Fruit fly (Drosophila melanogaster) whole organism, prepupa: ENCODE results near the gene firl.

Experiments
- CG10631 ChIP-seq: fragments of 200-800 bp; sonication (Bioruptor generic); optimal IDR thresholded peaks from 2 replicates; lab custom pipeline; 2016; ENCODE audit warnings: missing biosample characterization, missing genetic modification characterization
- CG10669 ChIP-seq: fragments of 200-800 bp; sonication (Bioruptor generic); optimal IDR thresholded peaks from 3 replicates; lab custom pipeline; 2018; ENCODE audit warnings: missing biosample characterization, mild to moderate bottlenecking, missing genetic modification characterization, moderate library complexity
- CG11294 ChIP-seq: fragments of 200-800 bp; sonication (Bioruptor generic); IDR thresholded peaks from 2 replicates; pipeline ENCODE4 v1.3.6; 2022; ENCODE audit warnings: missing biosample characterization, missing genetic modification characterization
- CG11762 ChIP-seq: fragments of 200-800 bp; sonication (Bioruptor generic); optimal IDR thresholded peaks from 3 replicates; lab custom pipeline; 2016; ENCODE audit warnings: missing biosample characterization, missing genetic modification characterization; ENCODE audit not compliant: insufficient read depth
- CG1621 ChIP-seq: fragments of 200-800 bp; sonication (Bioruptor generic); optimal IDR thresholded peaks from 3 replicates; lab custom pipeline; 2018; ENCODE audit warnings: missing biosample characterization, mild to moderate bottlenecking, missing genetic modification characterization
- CG16779 ChIP-seq: fragments of 200-800 bp; sonication (Bioruptor generic); optimal IDR thresholded peaks from 3 replicates; lab custom pipeline; 2017; ENCODE audit warnings: missing biosample characterization, mild to moderate bottlenecking, missing genetic modification characterization
- CG3032 ChIP-seq: fragments of 200-800 bp; optimal IDR thresholded peaks from 2 replicates; lab custom pipeline; 2019; ENCODE audit warnings: missing biosample characterization, mild to moderate bottlenecking, missing genetic modification characterization, moderate library complexity
- CG31627 ChIP-seq: fragments of 200-800 bp; sonication (Bioruptor generic); optimal IDR thresholded peaks from 3 replicates; lab custom pipeline; 2016; ENCODE audit warnings: missing biosample characterization, missing genetic modification characterization
- CG34406 ChIP-seq: fragments of 200-800 bp; sonication (Bioruptor generic); optimal IDR thresholded peaks from 3 replicates; lab custom pipeline; 2016; ENCODE audit warnings: missing biosample characterization, missing genetic modification characterization
- CG3919 ChIP-seq: fragments of 200-800 bp; sonication (Bioruptor generic); optimal IDR thresholded peaks from 3 replicates; lab custom pipeline; 2016; ENCODE audit warnings: missing biosample characterization, missing genetic modification characterization
- CG4318 ChIP-seq: fragments of 200-800 bp; sonication (Bioruptor generic); optimal IDR thresholded peaks from 3 replicates; lab custom pipeline; 2017; ENCODE audit warnings: missing biosample characterization, mild to moderate bottlenecking, missing genetic modification characterization
- CG6163 ChIP-seq: fragments of 200-800 bp; sonication (Bioruptor generic); IDR thresholded peaks from 3 replicates; pipeline ENCODE4 v1.3.6; 2022; ENCODE audit warnings: missing biosample characterization, missing genetic modification characterization
- CG6276 ChIP-seq: fragments of 200-800 bp; sonication (Bioruptor generic); optimal IDR thresholded peaks from 2 replicates; lab custom pipeline; 2017; ENCODE audit warnings: missing biosample characterization, mild to moderate bottlenecking, missing genetic modification characterization
- CG6792 ChIP-seq: fragments of 200-800 bp; sonication (Bioruptor generic); optimal IDR thresholded peaks from 3 replicates; lab custom pipeline; 2016; ENCODE audit warnings: missing biosample characterization, missing genetic modification characterization
- CG6808 ChIP-seq: fragments of 200-800 bp; sonication (Bioruptor generic); optimal IDR thresholded peaks from 3 replicates; lab custom pipeline; 2017; ENCODE audit warnings: missing biosample characterization, missing genetic modification characterization, mild to moderate bottlenecking, moderate library complexity, missing genetic modification reagents
- CG7368 ChIP-seq: fragments of 200-800 bp; sonication (Bioruptor generic); optimal IDR thresholded peaks from 3 replicates; lab custom pipeline; 2016; ENCODE audit warnings: missing biosample characterization, missing genetic modification characterization
- CG8119 ChIP-seq: fragments of 200-800 bp; sonication (Bioruptor generic); IDR thresholded peaks from 3 replicates; pipeline ENCODE4 v1.3.6; 2022; ENCODE audit warnings: missing biosample characterization, missing genetic modification characterization
- CG8319 ChIP-seq: fragments of 200-800 bp; sonication (Bioruptor generic); optimal IDR thresholded peaks from 3 replicates; lab custom pipeline; 2016; ENCODE audit warnings: missing biosample characterization, missing genetic modification characterization
- CG8632 ChIP-seq: fragments of 200-800 bp; sonication (Bioruptor generic); optimal IDR thresholded peaks from 3 replicates; lab custom pipeline; 2016; ENCODE audit warnings: missing biosample characterization, missing genetic modification characterization
- Eip78C ChIP-seq: fragments of 200-800 bp; sonication (Bioruptor generic); peaks from one replicate; lab custom pipeline; 2016; ENCODE audit warnings: missing biosample characterization, missing genetic modification characterization
- Eip93F ChIP-seq: fragments of 200-800 bp; sonication (Bioruptor generic); optimal IDR thresholded peaks from 2 replicates; lab custom pipeline; 2016; ENCODE audit warnings: missing biosample characterization, mild to moderate bottlenecking, missing genetic modification characterization
- Ets21C ChIP-seq: fragments of 200-800 bp; sonication (Bioruptor generic); optimal IDR thresholded peaks from 3 replicates; lab custom pipeline; 2016; ENCODE audit warnings: missing biosample characterization, missing genetic modification characterization
- Gug ChIP-seq: fragments of 200-800 bp; sonication (Bioruptor generic); IDR thresholded peaks from 2 replicates; pipeline ENCODE4 v1.3.6; 2022; ENCODE audit warnings: missing biosample characterization, missing genetic modification characterization
- Hr39 ChIP-seq: fragments of 200-800 bp; sonication (Bioruptor generic); optimal IDR thresholded peaks from 2 replicates; lab custom pipeline; 2016; ENCODE audit warnings: missing biosample characterization, missing genetic modification characterization
- Hr4 ChIP-seq: fragments of 200-800 bp; sonication (Bioruptor generic); optimal IDR thresholded peaks from 3 replicates; lab custom pipeline; 2016; ENCODE audit warnings: missing biosample characterization, missing genetic modification characterization
- Lpt ChIP-seq: fragments of 200-800 bp; sonication (Bioruptor generic); optimal IDR thresholded peaks from 3 replicates; lab custom pipeline; 2016; ENCODE audit warnings: missing biosample characterization, missing genetic modification characterization
- Smox ChIP-seq: fragments of 200-800 bp; sonication (Bioruptor generic); optimal IDR thresholded peaks from 3 replicates; lab custom pipeline; 2016; ENCODE audit warnings: missing biosample characterization, missing genetic modification characterization
- Sox14 ChIP-seq: fragments of 200-800 bp; sonication (Bioruptor generic); optimal IDR thresholded peaks from 3 replicates; lab custom pipeline; 2016; ENCODE audit warnings: missing biosample characterization, missing genetic modification characterization
- achi ChIP-seq: fragments of 200-800 bp; sonication (Bioruptor generic); optimal IDR thresholded peaks from 3 replicates; lab custom pipeline; 2016; ENCODE audit warnings: missing biosample characterization, missing genetic modification characterization
- acj6 ChIP-seq: fragments of 200-800 bp; sonication (Bioruptor generic); optimal IDR thresholded peaks from 3 replicates; lab custom pipeline; 2016; ENCODE audit warnings: missing biosample characterization, missing genetic modification characterization
- cyc ChIP-seq: fragments of 200-800 bp; sonication (Bioruptor generic); optimal IDR thresholded peaks from 3 replicates; lab custom pipeline; 2016; ENCODE audit warnings: missing biosample characterization, missing genetic modification characterization
- dsx ChIP-seq: fragments of 200-800 bp; optimal IDR thresholded peaks from 3 replicates; lab custom pipeline; 2019; ENCODE audit warnings: missing biosample characterization, mild to moderate bottlenecking, missing genetic modification characterization, moderate library complexity; ENCODE audit not compliant: poor library complexity, severe bottlenecking
- net ChIP-seq: fragments of 200-800 bp; sonication (Bioruptor generic); optimal IDR thresholded peaks from 3 replicates; lab custom pipeline; 2016; ENCODE audit warnings: missing biosample characterization, missing genetic modification characterization
- pdm3 ChIP-seq: fragments of 200-800 bp; sonication (Bioruptor generic); optimal IDR thresholded peaks from 3 replicates; lab custom pipeline; 2016; ENCODE audit warnings: missing biosample characterization, missing genetic modification characterization
- spab ChIP-seq: fragments of 200-800 bp; sonication (Bioruptor generic); optimal IDR thresholded peaks from 2 replicates; lab custom pipeline; 2017; ENCODE audit warnings: missing biosample characterization, mild to moderate bottlenecking, missing genetic modification characterization, missing genetic modification reagents
- ss ChIP-seq, 2 experiments: fragments of 200-800 bp; sonication (Bioruptor generic); optimal IDR thresholded peaks; 2 replicates in 1 of 2; 3 replicates in 1 of 2; lab custom pipeline; 2017 to 2018; ENCODE audit warnings: mild to moderate bottlenecking in 2 of 2, missing biosample characterization in 2 of 2, missing genetic modification characterization in 2 of 2, moderate library complexity in 1 of 2
- svp ChIP-seq: fragments of 200-800 bp; sonication (Bioruptor generic); peaks from one replicate; lab custom pipeline; 2016; ENCODE audit warnings: missing biosample characterization, missing genetic modification characterization
- topi ChIP-seq: fragments of 200-800 bp; sonication (Bioruptor generic); optimal IDR thresholded peaks from 3 replicates; lab custom pipeline; 2016; ENCODE audit warnings: missing biosample characterization, missing genetic modification characterization
- vri ChIP-seq: fragments of 200-800 bp; sonication (Bioruptor generic); optimal IDR thresholded peaks from 3 replicates; lab custom pipeline; 2016; ENCODE audit warnings: missing biosample characterization, mild to moderate bottlenecking, missing genetic modification characterization

The firl gene

dm6 chr2L:12085010-12085409 is 18.4 kb upstream of the firl start:
- no peak for TF ChIP-seq CG11294 (GFP tag; lab: Robert Waterston, UW)
- no peak for TF ChIP-seq Hr4
- no peak for TF ChIP-seq svp (GFP tag; lab: Kevin White, UChicago)
- no peak for TF ChIP-seq CG6792
- no peak for TF ChIP-seq CG3032
- no peak for TF ChIP-seq spab (GFP tag; lab: Kevin White, UChicago)
- TF ChIP-seq CG8632 (GFP tag; lab: Kevin White, UChicago) = no peak
- TF ChIP-seq net (GFP tag; lab: Kevin White, UChicago) = no peak
- no peak for TF ChIP-seq CG3919
- no peak for TF ChIP-seq Gug (GFP tag; lab: Robert Waterston, UW)
- TF ChIP-seq CG7368 (GFP tag; lab: Kevin White, UChicago) = no peak
- TF ChIP-seq CG6808 (GFP tag; lab: Kevin White, UChicago) = no peak

- TF ChIP-seq CG16779 (tag; lab: Kevin White, UChicago) (no peak), Hr39 (GFP tag; lab: Kevin White, UChicago) (no peak)
Measured at dm6 chr2L:12081118-12081665, 14.6 kb upstream of the firl start.

- TF ChIP-seq CG11762 (GFP tag; lab: Kevin White, UChicago) (no peak), achi (GFP tag; lab: Kevin White, UChicago) (no peak), acj6 (GFP tag; lab: Kevin White, UChicago) (no peak), Eip78C (GFP tag; lab: Kevin White, UChicago) (no peak), CG6808 (GFP tag; lab: Kevin White, UChicago) (no peak)
Measured at dm6 chr2L:12079827-12080381, 13.3 kb upstream of the firl start.

- no peak for TF ChIP-seq CG1621 (tag; lab: Kevin White, UChicago)
- TF ChIP-seq svp (GFP tag; lab: Kevin White, UChicago) = peak; percentile 61
Measured at dm6 chr2L:12078695-12079094, 12.1 kb upstream of the firl start.

dm6 chr2L:12078123-12078658 is 11.6 kb upstream of the firl start:
- TF ChIP-seq ss (GFP tag; optimal IDR thresholded peaks at IDR 0.05; lab: Kevin White, UChicago) (peak; percentile 1 to 30), Sox14 (no peak), Smox (GFP tag; lab: Kevin White, UChicago) (no peak)

dm6 chr2L:12075850-12076249 is 9.3 kb upstream of the firl start, which contains the start of gene CG14947:
Gene CG14947, plus strand, starts transcription at chr2L:12076100.
- peak; percentile 0 for TF ChIP-seq topi
- TF ChIP-seq CG6808 (GFP tag; lab: Kevin White, UChicago) = peak; percentile 23
- no peak; the same call in 2 of the 3 replicates for TF ChIP-seq CG6163 (GFP tag; lab: Robert Waterston, UW)
- TF ChIP-seq Eip78C (GFP tag; lab: Kevin White, UChicago) = peak; percentile 75
- TF ChIP-seq CG10669 (GFP tag; lab: Kevin White, UChicago) = no peak
- 0 out of 3 replicates have a peak, but pooled peaks have one; percentile 37 for TF ChIP-seq CG8119 (GFP tag; lab: Robert Waterston, UW)
- no peak for TF ChIP-seq dsx (GFP tag; lab: Kevin White, UChicago)
- TF ChIP-seq CG6792 = peak; percentile 10
- peak; percentile 41 for TF ChIP-seq pdm3 (GFP tag; lab: Kevin White, UChicago)
- TF ChIP-seq CG31627 (GFP tag; lab: Kevin White, UChicago) = peak; percentile 16
- TF ChIP-seq Ets21C = no peak
- peak; percentile 10 for TF ChIP-seq net (GFP tag; lab: Kevin White, UChicago)
- TF ChIP-seq svp (GFP tag; lab: Kevin White, UChicago) = no peak
- TF ChIP-seq CG8632 (GFP tag; lab: Kevin White, UChicago) = peak; percentile 20
- no peak for TF ChIP-seq CG10631 (GFP tag; lab: Kevin White, UChicago)
- peak; percentile 21 to 39 for TF ChIP-seq ss (GFP tag; optimal IDR thresholded peaks at IDR 0.05; lab: Kevin White, UChicago)
- peak; percentile 22 for TF ChIP-seq Hr39 (GFP tag; lab: Kevin White, UChicago)
- no peak for TF ChIP-seq CG16779 (tag; lab: Kevin White, UChicago)
- TF ChIP-seq CG11762 (GFP tag; lab: Kevin White, UChicago) = no peak
- TF ChIP-seq CG4318 (GFP tag; lab: Kevin White, UChicago) = no peak
- no peak for TF ChIP-seq Lpt (GFP tag; lab: Kevin White, UChicago)
- TF ChIP-seq CG34406 (GFP tag; lab: Kevin White, UChicago) = peak; percentile 4
- no peak for TF ChIP-seq Eip93F
- TF ChIP-seq CG8319 = no peak
- no peak for TF ChIP-seq CG6276
- TF ChIP-seq Sox14 = no peak
- peak; percentile 47 for TF ChIP-seq Hr4
- TF ChIP-seq cyc = no peak
- peak; percentile 15 for TF ChIP-seq achi (GFP tag; lab: Kevin White, UChicago)
- TF ChIP-seq vri (GFP tag; lab: Kevin White, UChicago) = no peak
